In the genomic region with DNA sequence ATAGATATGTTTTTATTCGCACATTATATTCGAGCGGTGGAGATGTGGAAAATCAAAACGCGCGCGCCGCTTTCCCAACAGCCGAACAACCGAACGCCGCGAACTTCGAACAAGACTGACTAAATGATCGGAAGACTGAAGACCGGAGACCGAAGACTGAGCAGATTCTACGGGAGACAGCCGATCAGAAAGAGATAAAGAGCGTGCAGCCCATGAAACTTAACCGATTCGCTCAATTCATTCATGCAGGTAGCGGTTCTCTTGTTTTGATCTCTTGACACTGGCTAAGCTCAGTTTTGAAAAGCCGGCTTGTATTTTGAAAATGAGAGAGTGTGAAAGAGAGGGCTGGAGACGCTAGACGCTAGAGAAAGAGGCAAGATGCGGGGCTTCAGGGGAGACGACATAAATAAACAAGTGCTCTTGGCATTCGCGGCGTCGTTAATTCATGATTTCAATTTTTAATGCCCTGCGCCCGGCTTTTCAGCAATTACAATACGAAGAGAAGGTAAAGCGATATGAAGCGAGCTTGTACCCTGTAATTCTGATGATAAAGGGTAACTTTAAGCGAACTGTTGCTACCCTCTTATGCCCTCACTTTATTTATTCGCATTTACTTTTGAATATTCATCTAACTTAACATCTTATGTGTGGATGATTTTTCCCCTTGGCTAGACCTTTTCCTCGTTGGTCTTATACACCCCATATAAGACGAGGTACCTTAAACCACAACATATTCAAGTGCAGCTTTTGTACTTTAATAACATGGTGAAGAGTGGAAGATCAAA, we compare ENCODE assay signal across 1 fruit fly cellular context.
TF ChIP-seq lines count a peak whose summit lies in the region.

A gene (minus strand): TSS at position 113 of the 785 bp plus-strand sequence.

TF ChIP-seq in whole organism, embryonic, 481 proteins besides CTCF, POLR2A, EP300 and RAD21 (continued from another document):
- peak; percentile 38 for TF ChIP-seq CG7839 (tag; optimal IDR thresholded peaks at IDR 0.05; lab: Kevin White, UChicago)
- peak; percentile 22 to 26 for TF ChIP-seq Pdp1 (GFP tag; optimal IDR thresholded peaks at IDR 0.05; lab: Kevin White, UChicago)
- TF ChIP-seq NC2α (GFP tag; optimal IDR thresholded peaks at IDR 0.05; lab: Kevin White, UChicago), result no peak
- TF ChIP-seq CG4820 (GFP tag; optimal IDR thresholded peaks at IDR 0.05; lab: Kevin White, UChicago), result peak; percentile 38
- no peak for TF ChIP-seq H15 (GFP tag; IDR thresholded peaks at IDR 0.05; lab: Robert Waterston, UW)
- no peak for TF ChIP-seq CG16813 (GFP tag; IDR thresholded peaks at IDR 0.05; lab: Robert Waterston, UW; ENCODE audit: partially characterized antibody)
- peak; percentile 15 for TF ChIP-seq CG34376 (GFP tag; optimal IDR thresholded peaks at IDR 0.05; lab: Kevin White, UChicago)
- TF ChIP-seq CG11723 (GFP tag; optimal IDR thresholded peaks at IDR 0.05; lab: Kevin White, UChicago), result no peak
- no peak for TF ChIP-seq ham (GFP tag; IDR thresholded peaks at IDR 0.05; lab: Robert Waterston, UW)
- TF ChIP-seq MESR4 (GFP tag; optimal IDR thresholded peaks at IDR 0.05; lab: Kevin White, UChicago), result no peak
- TF ChIP-seq CG18599 (GFP tag; optimal IDR thresholded peaks at IDR 0.05; lab: Kevin White, UChicago), result peak; percentile 7
- no peak for TF ChIP-seq CG6272 (GFP tag; IDR thresholded peaks at IDR 0.05; lab: Robert Waterston, UW)
- TF ChIP-seq Ets65A (GFP tag; lab: Kevin White, UChicago), result peak; percentile 71
- no peak for TF ChIP-seq CG7372 (GFP tag; IDR thresholded peaks at IDR 0.05; lab: Robert Waterston, UW)
- TF ChIP-seq bab2 (GFP tag; optimal IDR thresholded peaks at IDR 0.05; lab: Kevin White, UChicago), result peak; percentile 59
- TF ChIP-seq bigmax (GFP tag; optimal IDR thresholded peaks at IDR 0.05; lab: Kevin White, UChicago), result no peak
- 0 out of 3 replicates have a peak, but pooled peaks have one; percentile 37 for TF ChIP-seq CG7357 (GFP tag; IDR thresholded peaks at IDR 0.05; lab: Robert Waterston, UW)
- peak; percentile 50 for TF ChIP-seq fd96Cb (tag; optimal IDR thresholded peaks at IDR 0.05; lab: Kevin White, UChicago)
- peak; percentile 55; the same call in 2 of the 3 replicates for TF ChIP-seq dysf (GFP tag; IDR thresholded peaks at IDR 0.05; lab: Robert Waterston, UW)
- TF ChIP-seq NFAT (GFP tag; IDR thresholded peaks at IDR 0.05; lab: Robert Waterston, UW), result peak; percentile 15; the same call in 1 of the 2 replicates
- TF ChIP-seq Adf1 (GFP tag; IDR thresholded peaks at IDR 0.05; lab: Robert Waterston, UW), result no peak
- peak; percentile 75 for TF ChIP-seq sisA (GFP tag; IDR thresholded peaks at IDR 0.05; lab: Robert Waterston, UW)
- TF ChIP-seq chm (GFP tag; IDR thresholded peaks at IDR 0.05; lab: Robert Waterston, UW), result 0 out of 2 replicates have a peak, but pooled peaks have one; percentile 10
- TF ChIP-seq CrebB (tag; optimal IDR thresholded peaks at IDR 0.05; lab: Kevin White, UChicago), result no peak
- no peak for TF ChIP-seq scrt (GFP tag; optimal IDR thresholded peaks at IDR 0.05; lab: Kevin White, UChicago)
- TF ChIP-seq Lpt (GFP tag; optimal IDR thresholded peaks at IDR 0.05; lab: Kevin White, UChicago), result no peak
- no peak for TF ChIP-seq CG13123 (GFP tag; optimal IDR thresholded peaks at IDR 0.05; lab: Kevin White, UChicago)
- peak; percentile 13; the same call in 1 of the 2 replicates for TF ChIP-seq E2f2 (GFP tag; IDR thresholded peaks at IDR 0.05; lab: Robert Waterston, UW)
- no peak for TF ChIP-seq CG6813 (GFP tag; optimal IDR thresholded peaks at IDR 0.05; lab: Kevin White, UChicago)
- no peak for TF ChIP-seq Sry-β (GFP tag; optimal IDR thresholded peaks at IDR 0.05; lab: Kevin White, UChicago)
- TF ChIP-seq hkb (optimal IDR thresholded peaks at IDR 0.05; lab: Kevin White, UChicago), result no peak
- TF ChIP-seq hkb (GFP tag; IDR thresholded peaks at IDR 0.05; lab: Robert Waterston, UW), result no peak; the same call in none of the 2 replicates
- TF ChIP-seq ftz-f1 (GFP tag; optimal IDR thresholded peaks at IDR 0.05; lab: Kevin White, UChicago), result no peak
- TF ChIP-seq ab (GFP tag; optimal IDR thresholded peaks at IDR 0.05; lab: Kevin White, UChicago), result no peak
- TF ChIP-seq D (optimal IDR thresholded peaks at IDR 0.05; lab: Kevin White, UChicago), result no peak
- TF ChIP-seq D (GFP tag; optimal IDR thresholded peaks at IDR 0.05; lab: Kevin White, UChicago), result peak; percentile 19
- TF ChIP-seq CG10366 (GFP tag; IDR thresholded peaks at IDR 0.05; lab: Robert Waterston, UW), result no peak
- no peak for TF ChIP-seq CG11085 (GFP tag; IDR thresholded peaks at IDR 0.05; lab: Robert Waterston, UW)
- peak; percentile 39 for TF ChIP-seq corto (GFP tag; optimal IDR thresholded peaks at IDR 0.05; lab: Kevin White, UChicago)
- TF ChIP-seq exex (tag; optimal IDR thresholded peaks at IDR 0.05; lab: Kevin White, UChicago), result no peak
- peak; percentile 4 for TF ChIP-seq Oli (tag; optimal IDR thresholded peaks at IDR 0.05; lab: Kevin White, UChicago)
- TF ChIP-seq grn (GFP tag; optimal IDR thresholded peaks at IDR 0.05; lab: Kevin White, UChicago), result no peak
- no peak for TF ChIP-seq CG14667 (GFP tag; IDR thresholded peaks at IDR 0.05; lab: Robert Waterston, UW)
- 0 out of 3 replicates have a peak, but pooled peaks have one; percentile 10 for TF ChIP-seq so (GFP tag; IDR thresholded peaks at IDR 0.05; lab: Robert Waterston, UW)
- TF ChIP-seq cato (GFP tag; optimal IDR thresholded peaks at IDR 0.05; lab: Kevin White, UChicago; ENCODE audit: borderline replicate concordance), result no peak
- TF ChIP-seq luna (GFP tag; optimal IDR thresholded peaks at IDR 0.05; lab: Kevin White, UChicago), result no peak
- 0 out of 3 replicates have a peak, but pooled peaks have one; percentile 26 for TF ChIP-seq CG17361 (GFP tag; IDR thresholded peaks at IDR 0.05; lab: Robert Waterston, UW)
- TF ChIP-seq CG42726 (GFP tag; IDR thresholded peaks at IDR 0.05; lab: Robert Waterston, UW; ENCODE audit: partially characterized antibody), result no peak
- TF ChIP-seq slp2 (GFP tag; optimal IDR thresholded peaks at IDR 0.05; lab: Kevin White, UChicago), result peak; percentile 26
- TF ChIP-seq CG13287 (GFP tag; IDR thresholded peaks at IDR 0.05; lab: Robert Waterston, UW; ENCODE audit: partially characterized antibody), result peak; percentile 54
- TF ChIP-seq prd (optimal IDR thresholded peaks at IDR 0.05; lab: Kevin White, UChicago), result no peak
- TF ChIP-seq prd (GFP tag; IDR thresholded peaks at IDR 0.05; lab: Robert Waterston, UW), result 0 out of 3 replicates have a peak, but pooled peaks have one; percentile 23
- no peak for TF ChIP-seq C15 (GFP tag; IDR thresholded peaks at IDR 0.05; lab: Robert Waterston, UW)
- TF ChIP-seq otp (GFP tag; IDR thresholded peaks at IDR 0.05; lab: Robert Waterston, UW), result no peak
- TF ChIP-seq CoRest (tag; optimal IDR thresholded peaks at IDR 0.05; lab: Kevin White, UChicago), result no peak
- TF ChIP-seq ap (GFP tag; IDR thresholded peaks at IDR 0.05; lab: Robert Waterston, UW), result no peak
- peak; percentile 40 for TF ChIP-seq CG17359 (tag; optimal IDR thresholded peaks at IDR 0.05; lab: Kevin White, UChicago)
- peak; percentile 35 for TF ChIP-seq hbn (GFP tag; IDR thresholded peaks at IDR 0.05; lab: Robert Waterston, UW; ENCODE audit: partially characterized antibody)
- TF ChIP-seq ato (GFP tag; IDR thresholded peaks at IDR 0.05; lab: Robert Waterston, UW; ENCODE audit: partially characterized antibody), result no peak
- peak; percentile 26; the same call in 1 of the 2 replicates for TF ChIP-seq lmd (GFP tag; IDR thresholded peaks at IDR 0.05; lab: Robert Waterston, UW)
- TF ChIP-seq CG3163 (GFP tag; optimal IDR thresholded peaks at IDR 0.05; lab: Kevin White, UChicago), result peak; percentile 94
- peak; percentile 52; the same call in 1 of the 4 replicates for TF ChIP-seq Dll (GFP tag; IDR thresholded peaks at IDR 0.05; lab: Robert Waterston, UW; ENCODE audit: partially characterized antibody)
- peak; percentile 8 for TF ChIP-seq crc (GFP tag; optimal IDR thresholded peaks at IDR 0.05; lab: Kevin White, UChicago)
- peak; percentile 61; the same call in 2 of the 3 replicates for TF ChIP-seq tgo (GFP tag; IDR thresholded peaks at IDR 0.05; lab: Robert Waterston, UW)
- peak; percentile 20 for TF ChIP-seq Dp (GFP tag; optimal IDR thresholded peaks at IDR 0.05; lab: Kevin White, UChicago)
- TF ChIP-seq onecut (GFP tag; IDR thresholded peaks at IDR 0.05; lab: Robert Waterston, UW), result peak; percentile 7
- TF ChIP-seq mam (GFP tag; optimal IDR thresholded peaks at IDR 0.05; lab: Kevin White, UChicago), result peak; percentile 20
- TF ChIP-seq zen2 (GFP tag; IDR thresholded peaks at IDR 0.05; lab: Robert Waterston, UW; ENCODE audit: partially characterized antibody), result peak; percentile 51; the same call in 1 of the 3 replicates
- peak; percentile 75 for TF ChIP-seq Jarid2 (GFP tag; optimal IDR thresholded peaks at IDR 0.05; lab: Kevin White, UChicago)
- peak in 1 of 2 experiments; percentile 41 for TF ChIP-seq Eip74EF (GFP tag; optimal IDR thresholded peaks at IDR 0.05; lab: Kevin White, UChicago)
- peak; percentile 56 for TF ChIP-seq yki (optimal IDR thresholded peaks at IDR 0.05; lab: Kevin White, UChicago)
- TF ChIP-seq CG13424 (tag; optimal IDR thresholded peaks at IDR 0.05; lab: Kevin White, UChicago), result no peak
- TF ChIP-seq CG9437 (GFP tag; optimal IDR thresholded peaks at IDR 0.05; lab: Kevin White, UChicago), result no peak
- TF ChIP-seq cg (GFP tag; optimal IDR thresholded peaks at IDR 0.05; lab: Kevin White, UChicago), result no peak
- no peak for TF ChIP-seq CG13775 (GFP tag; optimal IDR thresholded peaks at IDR 0.05; lab: Kevin White, UChicago)
- TF ChIP-seq al (GFP tag; IDR thresholded peaks at IDR 0.05; lab: Robert Waterston, UW), result no peak
- TF ChIP-seq CG1603 (tag; optimal IDR thresholded peaks at IDR 0.05; lab: Kevin White, UChicago), result peak; percentile 39
- no peak for TF ChIP-seq fd3F (GFP tag; optimal IDR thresholded peaks at IDR 0.05; lab: Kevin White, UChicago)
- TF ChIP-seq chinmo (GFP tag; IDR thresholded peaks at IDR 0.05; lab: Robert Waterston, UW; ENCODE audit: partially characterized antibody), result peak; percentile 80; the same call in 2 of the 4 replicates
- TF ChIP-seq lilli (GFP tag; optimal IDR thresholded peaks at IDR 0.05; lab: Kevin White, UChicago), result no peak
- TF ChIP-seq CG11504 (tag; optimal IDR thresholded peaks at IDR 0.05; lab: Kevin White, UChicago), result peak; percentile 66
- TF ChIP-seq CG12769 (tag; optimal IDR thresholded peaks at IDR 0.05; lab: Kevin White, UChicago), result peak; percentile 17
- TF ChIP-seq Rx (GFP tag; IDR thresholded peaks at IDR 0.05; lab: Robert Waterston, UW), result 0 out of 2 replicates have a peak, but pooled peaks have one; percentile 26
- peak; percentile 59; the same call in 1 of the 2 replicates for TF ChIP-seq Awh (GFP tag; IDR thresholded peaks at IDR 0.05; lab: Robert Waterston, UW)
- no peak for TF ChIP-seq esg (GFP tag; conservative IDR thresholded peaks at IDR 0.05; lab: Robert Waterston, UW)
- TF ChIP-seq Xbp1 (GFP tag; optimal IDR thresholded peaks at IDR 0.05; lab: Kevin White, UChicago), result no peak
- TF ChIP-seq fd64A (GFP tag; optimal IDR thresholded peaks at IDR 0.05; lab: Kevin White, UChicago), result no peak
- TF ChIP-seq crp (GFP tag; optimal IDR thresholded peaks at IDR 0.05; lab: Kevin White, UChicago), result no peak
- no peak; the same call in 1 of the 2 replicates for TF ChIP-seq stc (GFP tag; IDR thresholded peaks at IDR 0.05; lab: Robert Waterston, UW)
- no peak for TF ChIP-seq MBD-R2 (GFP tag; IDR thresholded peaks at IDR 0.05; lab: Robert Waterston, UW)
- no peak for TF ChIP-seq CG30431 (GFP tag; optimal IDR thresholded peaks at IDR 0.05; lab: Kevin White, UChicago)
